Worm (Caenorhabditis elegans): ENCODE data around the gene F25E5.9.

Gene F25E5.9

DNA sequence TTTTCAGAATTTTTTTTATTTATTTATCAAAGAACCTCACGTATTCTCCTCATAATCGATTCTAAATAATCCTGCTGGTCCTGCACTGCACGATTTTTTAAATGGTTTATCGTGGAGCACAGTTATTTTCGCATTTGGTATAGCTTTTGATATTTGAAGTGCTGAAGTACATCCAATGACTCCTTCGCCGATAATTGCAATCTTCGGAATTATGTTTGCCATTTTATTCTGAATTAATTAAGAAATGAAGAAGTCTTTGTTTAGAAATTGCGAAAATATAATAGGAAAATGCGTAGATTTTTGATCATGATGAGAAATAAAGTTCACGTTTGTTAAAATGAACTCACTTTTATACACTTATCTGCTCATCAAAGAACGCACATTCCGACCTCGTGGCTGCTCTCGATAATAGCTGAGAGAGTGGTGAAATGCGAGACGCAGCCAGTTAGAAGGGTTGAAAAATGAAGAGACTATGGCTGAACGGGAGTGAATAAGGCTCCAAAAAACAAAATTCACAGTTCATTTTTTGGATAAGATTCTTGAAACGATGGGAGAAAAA lies 2.8 kb downstream of the F25E5.9 start (continued):
- TF ChIP-seq pqm-1 (tag; optimal IDR thresholded peaks at IDR 0.05) (no peak), nhr-11 (tag; optimal IDR thresholded peaks at IDR 0.05) (no peak), ceh-63 (GFP tag; optimal IDR thresholded peaks at IDR 0.05) (no peak), irx-1 (tag; optimal IDR thresholded peaks at IDR 0.05) (no peak), nhr-85 (tag) (no peak), efl-1 (optimal IDR thresholded peaks at IDR 0.05) (peak; percentile 19 to 41), efl-1 (GFP tag; optimal IDR thresholded peaks at IDR 0.05 in 1 of 2) (peak in 1 of 2 experiments; percentile 87), egl-13 (tag; optimal IDR thresholded peaks at IDR 0.05) (no peak), lin-15B (tag; optimal IDR thresholded peaks at IDR 0.05) (no peak), fkh-4 (tag; optimal IDR thresholded peaks at IDR 0.05; ENCODE audit: borderline replicate concordance) (no peak), nhr-76 (tag; optimal IDR thresholded peaks at IDR 0.05) (no peak), nhr-237 (tag; optimal IDR thresholded peaks at IDR 0.05) (no peak), sox-4 (tag; optimal IDR thresholded peaks at IDR 0.05) (no peak), elt-2 (tag; optimal IDR thresholded peaks at IDR 0.05) (peak; percentile 58), aha-1 (tag; optimal IDR thresholded peaks at IDR 0.05) (no peak), xbp-1 (tag; optimal IDR thresholded peaks at IDR 0.05) (peak; percentile 32), vab-15 (tag; optimal IDR thresholded peaks at IDR 0.05) (no peak), lsy-2 (tag; optimal IDR thresholded peaks at IDR 0.05) (peak; percentile 55 to 58), dpl-1 (GFP tag; optimal IDR thresholded peaks at IDR 0.05) (peak in 2 of 3 experiments; percentile 37 to 45), dsc-1 (tag; optimal IDR thresholded peaks at IDR 0.05) (peak; percentile 47), ama-1 (optimal IDR thresholded peaks at IDR 0.05) (no peak), nhr-12 (tag; optimal IDR thresholded peaks at IDR 0.05) (no peak), aly-2 (tag; optimal IDR thresholded peaks at IDR 0.05) (no peak), tbx-2 (tag; optimal IDR thresholded peaks at IDR 0.05) (peak; percentile 69), Y116A8C.19 (tag; optimal IDR thresholded peaks at IDR 0.05; ENCODE audit: borderline replicate concordance) (no peak), unc-86 (tag; optimal IDR thresholded peaks at IDR 0.05) (peak; percentile 25), skn-1 (tag; optimal IDR thresholded peaks at IDR 0.05) (peak; percentile 39), ces-1 (GFP tag; optimal IDR thresholded peaks at IDR 0.05) (no peak), blmp-1 (tag; optimal IDR thresholded peaks at IDR 0.05) (peak; percentile 5), grh-1 (GFP tag; IDR thresholded peaks at IDR 0.05) (no peak), mab-9 (GFP tag; IDR thresholded peaks at IDR 0.05) (no peak), jun-1 (tag; optimal IDR thresholded peaks at IDR 0.05) (no peak), snpc-4 (tag; optimal IDR thresholded peaks at IDR 0.05) (peak; percentile 21)

DNA sequence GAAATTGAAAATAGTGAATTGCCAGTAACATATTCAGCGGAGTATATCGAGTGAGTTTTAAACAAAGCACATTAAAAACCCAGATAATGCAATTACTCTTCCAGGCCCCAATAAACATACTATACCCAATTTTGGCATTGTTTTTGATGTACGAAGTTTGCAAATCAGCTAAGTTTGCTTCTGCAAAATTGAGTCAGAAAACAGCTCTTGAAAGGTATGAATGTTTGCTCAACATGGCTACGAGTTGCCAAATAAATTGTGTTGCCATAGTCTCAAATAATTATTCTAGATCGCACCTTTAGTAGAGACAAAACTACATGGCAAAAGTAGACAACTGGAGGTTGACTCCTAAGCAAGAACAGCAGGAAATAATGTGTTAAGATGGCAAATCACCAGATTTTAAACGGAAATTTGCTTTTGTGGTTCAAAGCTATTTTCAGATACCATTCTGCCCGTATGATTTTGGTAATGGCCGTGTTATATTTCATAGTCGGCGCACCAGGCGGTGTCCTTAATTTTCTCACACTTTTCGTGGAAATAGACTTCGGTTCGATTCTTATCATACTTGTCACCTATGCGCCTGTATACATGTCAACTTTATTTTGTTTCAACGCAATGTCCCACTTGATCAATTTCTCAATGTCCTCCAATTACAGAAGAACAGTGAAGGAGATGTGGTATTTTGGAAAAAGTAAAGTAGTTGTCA lies 5.1 kb downstream of the F25E5.9 start:
- TF ChIP-seq Y116A8C.19 (tag; optimal IDR thresholded peaks at IDR 0.05; ENCODE audit: borderline replicate concordance) (no peak), grh-1 (GFP tag; IDR thresholded peaks at IDR 0.05) (no peak), skn-1 (tag; optimal IDR thresholded peaks at IDR 0.05) (no peak), nhr-28 (tag; optimal IDR thresholded peaks at IDR 0.05) (no peak), elt-2 (tag; optimal IDR thresholded peaks at IDR 0.05) (peak; percentile 5), nhr-237 (tag; optimal IDR thresholded peaks at IDR 0.05) (no peak), ceh-88 (GFP tag; IDR thresholded peaks at IDR 0.05) (0 out of 2 replicates have a peak, but pooled peaks have one; percentile 10), ztf-4 (tag; optimal IDR thresholded peaks at IDR 0.05) (no peak), isw-1 (GFP tag; IDR thresholded peaks at IDR 0.05) (no peak), ces-1 (GFP tag; optimal IDR thresholded peaks at IDR 0.05) (no peak), hpl-2 (GFP tag; optimal IDR thresholded peaks at IDR 0.05) (no peak), nhr-90 (tag; optimal IDR thresholded peaks at IDR 0.05; ENCODE audit: poor library complexity) (peak; percentile 24), F16B12.6 (tag; optimal IDR thresholded peaks at IDR 0.05) (no peak), hlh-4 (tag; optimal IDR thresholded peaks at IDR 0.05) (no peak), nhr-11 (tag; optimal IDR thresholded peaks at IDR 0.05) (no peak), nhr-84 (tag; optimal IDR thresholded peaks at IDR 0.05) (no peak), elt-3 (tag; optimal IDR thresholded peaks at IDR 0.05) (peak in 1 of 6 experiments; percentile 35), snu-23 (GFP tag; optimal IDR thresholded peaks at IDR 0.05) (peak; percentile 44), unc-30 (tag; optimal IDR thresholded peaks at IDR 0.05) (no peak), pag-3 (tag; optimal IDR thresholded peaks at IDR 0.05; ENCODE audit: borderline replicate concordance, insufficient read depth) (no peak), aly-2 (tag; optimal IDR thresholded peaks at IDR 0.05) (no peak), lin-13 (GFP tag; optimal IDR thresholded peaks at IDR 0.05) (no peak), blmp-1 (tag; optimal IDR thresholded peaks at IDR 0.05) (no peak), xbp-1 (tag; optimal IDR thresholded peaks at IDR 0.05) (no peak), egl-13 (tag; optimal IDR thresholded peaks at IDR 0.05) (no peak), ama-1 (optimal IDR thresholded peaks at IDR 0.05) (peak; percentile 52), nhr-71 (tag; optimal IDR thresholded peaks at IDR 0.05) (no peak), lin-39 (tag; optimal IDR thresholded peaks at IDR 0.05) (no peak), dsc-1 (tag; optimal IDR thresholded peaks at IDR 0.05) (no peak), unc-86 (tag; optimal IDR thresholded peaks at IDR 0.05) (no peak), tbx-2 (tag; optimal IDR thresholded peaks at IDR 0.05) (no peak), swsn-7 (tag; optimal IDR thresholded peaks at IDR 0.05) (no peak)
